Worm (Caenorhabditis elegans) whole organism, late embryonic: ENCODE data around the gene dct-6.

Experiments
- C08G9.2 ChIP-seq: sonication (generic microtip); optimal IDR thresholded peaks from 2 replicates; lab custom pipeline; 2016; ENCODE audit warnings: mild to moderate bottlenecking, missing genetic modification characterization, moderate library complexity, missing compliant biosample characterization
- C38D4.7 ChIP-seq: fragments of 200-800 bp; sonication (Bioruptor generic); optimal IDR thresholded peaks from 2 replicates; lab custom pipeline; 2018; ENCODE audit warnings: mild to moderate bottlenecking, missing genetic modification characterization, moderate library complexity, missing compliant biosample characterization
- F13H6.1 ChIP-seq: sonication (generic microtip); optimal IDR thresholded peaks from 2 replicates; lab custom pipeline; 2016; ENCODE audit warnings: missing genetic modification characterization, missing compliant biosample characterization
- T23F11.4 ChIP-seq: fragments of 200-800 bp; sonication (Bioruptor generic); optimal IDR thresholded peaks from 2 replicates; lab custom pipeline; 2018; ENCODE audit warnings: mild to moderate bottlenecking, missing genetic modification characterization, missing compliant biosample characterization
- Y22D7AL.16 ChIP-seq: sonication (generic microtip); optimal IDR thresholded peaks from 2 replicates; lab custom pipeline; 2016; ENCODE audit warnings: missing genetic modification characterization, missing compliant biosample characterization
- ahr-1 ChIP-seq: sonication (generic microtip); optimal IDR thresholded peaks from 2 replicates; lab custom pipeline; 2016; ENCODE audit warnings: missing genetic modification characterization, missing compliant biosample characterization
- ama-1 ChIP-seq: fragments of 150-350 bp; optimal IDR thresholded peaks from 2 replicates; lab custom pipeline; 2014
- ceh-14 ChIP-seq: sonication (generic microtip); optimal IDR thresholded peaks from 2 replicates; lab custom pipeline; 2016; ENCODE audit warnings: missing genotype, missing genetic modification characterization, missing compliant biosample characterization
- ceh-18 ChIP-seq: sonication (generic microtip); optimal IDR thresholded peaks from 2 replicates; lab custom pipeline; 2016; ENCODE audit warnings: missing genetic modification characterization, missing compliant biosample characterization
- ceh-19 ChIP-seq: fragments of 200-800 bp; sonication (Bioruptor generic); optimal IDR thresholded peaks from 2 replicates; lab custom pipeline; 2018; ENCODE audit warnings: mild to moderate bottlenecking, missing genetic modification characterization, missing compliant biosample characterization
- ceh-2 ChIP-seq: sonication (generic microtip); optimal IDR thresholded peaks from 2 replicates; lab custom pipeline; 2016; ENCODE audit warnings: missing genotype, missing genetic modification characterization, missing compliant biosample characterization
- ceh-22 ChIP-seq: sonication (generic microtip); optimal IDR thresholded peaks from 2 replicates; lab custom pipeline; 2017; ENCODE audit warnings: missing biosample characterization, missing genetic modification characterization
- ceh-24 ChIP-seq: sonication (generic microtip); optimal IDR thresholded peaks from 2 replicates; lab custom pipeline; 2016; ENCODE audit warnings: mild to moderate bottlenecking, missing genetic modification characterization, missing compliant biosample characterization
- ceh-30 ChIP-seq: fragments of 150-350 bp; optimal IDR thresholded peaks from 2 replicates; lab custom pipeline; 2014; ENCODE audit warnings: missing biosample characterization, missing genetic modification characterization
- ceh-31 ChIP-seq: sonication (generic microtip); optimal IDR thresholded peaks from 2 replicates; lab custom pipeline; 2016; ENCODE audit warnings: missing genetic modification characterization, missing compliant biosample characterization
- ceh-6 ChIP-seq: fragments of 200-800 bp; sonication (Bioruptor generic); optimal IDR thresholded peaks from 2 replicates; lab custom pipeline; 2018; ENCODE audit warnings: mild to moderate bottlenecking, missing genetic modification characterization, missing compliant biosample characterization
- ceh-9 ChIP-seq: sonication (generic microtip); optimal IDR thresholded peaks from 2 replicates; lab custom pipeline; 2016; ENCODE audit warnings: mild to moderate bottlenecking, missing genetic modification characterization, inconsistent platforms, missing compliant biosample characterization
- elt-2 ChIP-seq: sonication (generic microtip); optimal IDR thresholded peaks from 2 replicates; lab custom pipeline; 2016; ENCODE audit warnings: missing genetic modification reagents, missing genetic modification characterization, missing compliant biosample characterization
- elt-4 ChIP-seq: sonication (generic microtip); optimal IDR thresholded peaks from 2 replicates; lab custom pipeline; 2016; ENCODE audit warnings: missing genetic modification characterization, missing compliant biosample characterization
- ets-4 ChIP-seq: sonication (generic microtip); optimal IDR thresholded peaks from 2 replicates; lab custom pipeline; 2016; ENCODE audit warnings: missing genetic modification characterization, missing compliant biosample characterization
- eyg-1 ChIP-seq: sonication (generic microtip); optimal IDR thresholded peaks from 2 replicates; lab custom pipeline; 2016; ENCODE audit warnings: missing genotype, missing genetic modification characterization, missing compliant biosample characterization
- fkh-10 ChIP-seq: fragments of 150-350 bp; optimal IDR thresholded peaks from 2 replicates; lab custom pipeline; 2014; ENCODE audit warnings: missing biosample characterization, missing genetic modification reagents, missing genetic modification characterization
- hlh-13 ChIP-seq: fragments of 200-800 bp; sonication (Bioruptor generic); optimal IDR thresholded peaks from 2 replicates; lab custom pipeline; 2018; ENCODE audit warnings: mild to moderate bottlenecking, missing genetic modification characterization, missing compliant biosample characterization
- hlh-30 ChIP-seq: sonication (generic microtip); optimal IDR thresholded peaks from 2 replicates; lab custom pipeline; 2017; ENCODE audit warnings: antibody characterized with exemption, missing genetic modification characterization, missing compliant biosample characterization; ENCODE audit not compliant: insufficient read depth
- hlh-6 ChIP-seq: sonication (generic microtip); optimal IDR thresholded peaks from 2 replicates; lab custom pipeline; 2016; ENCODE audit warnings: missing genotype, missing genetic modification characterization, missing compliant biosample characterization
- hlh-8 ChIP-seq: sonication (generic microtip); optimal IDR thresholded peaks from 2 replicates; lab custom pipeline; 2016; ENCODE audit warnings: missing genotype, missing genetic modification characterization, missing compliant biosample characterization
- madf-2 ChIP-seq: sonication (generic microtip); optimal IDR thresholded peaks from 2 replicates; lab custom pipeline; 2017; ENCODE audit warnings: missing genetic modification characterization, missing compliant biosample characterization
- odd-2 ChIP-seq: sonication (generic microtip); optimal IDR thresholded peaks from 2 replicates; lab custom pipeline; 2017; ENCODE audit warnings: antibody characterized with exemption, mild to moderate bottlenecking, missing genetic modification characterization, missing compliant biosample characterization
- pat-9 ChIP-seq: fragments of 200-800 bp; sonication (Bioruptor generic); optimal IDR thresholded peaks from 2 replicates; lab custom pipeline; 2018; ENCODE audit warnings: mild to moderate bottlenecking, missing genetic modification characterization, moderate library complexity, missing compliant biosample characterization
- pha-2 ChIP-seq: sonication (generic microtip); optimal IDR thresholded peaks from 2 replicates; lab custom pipeline; 2017; ENCODE audit warnings: mild to moderate bottlenecking, missing genetic modification characterization, missing compliant biosample characterization
- pqm-1 ChIP-seq: sonication (generic microtip); optimal IDR thresholded peaks from 2 replicates; lab custom pipeline; 2016; ENCODE audit warnings: missing genetic modification characterization, missing compliant biosample characterization
- ref-2 ChIP-seq: sonication (generic microtip); optimal IDR thresholded peaks from 2 replicates; lab custom pipeline; 2016; ENCODE audit warnings: missing genetic modification characterization, missing compliant biosample characterization
- rnt-1 ChIP-seq: sonication (generic microtip); optimal IDR thresholded peaks from 2 replicates; lab custom pipeline; 2016; ENCODE audit warnings: missing genetic modification characterization, missing compliant biosample characterization
- sox-4 ChIP-seq: sonication (generic microtip); optimal IDR thresholded peaks from 2 replicates; lab custom pipeline; 2017; ENCODE audit warnings: mild to moderate bottlenecking, missing genetic modification characterization, inconsistent platforms, missing compliant biosample characterization
- unc-42 ChIP-seq: sonication (generic microtip); optimal IDR thresholded peaks from 2 replicates; lab custom pipeline; 2016; ENCODE audit warnings: missing genotype, missing genetic modification characterization, missing compliant biosample characterization
- ztf-16 ChIP-seq: sonication (generic microtip); optimal IDR thresholded peaks from 2 replicates; lab custom pipeline; 2017; ENCODE audit warnings: missing genetic modification characterization, missing compliant biosample characterization

dct-6 gene

DNA sequence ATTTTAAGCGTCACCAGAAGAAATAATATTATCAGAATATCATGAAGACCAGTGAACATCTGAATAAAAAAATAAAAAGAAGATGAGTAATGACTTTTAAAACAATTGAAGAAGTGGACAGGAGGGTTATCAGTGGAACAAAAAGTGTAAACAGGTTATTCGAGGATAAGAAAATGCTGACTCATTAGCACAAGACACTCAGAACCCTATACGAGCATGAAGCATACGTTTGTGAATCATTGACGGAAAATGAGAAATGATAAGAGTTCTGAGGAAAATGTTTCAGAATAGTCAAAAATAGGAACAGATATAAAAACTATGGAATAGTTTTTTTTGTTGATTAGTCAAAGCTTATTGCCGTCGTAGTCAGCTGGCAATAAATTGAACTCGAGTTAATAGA lies 33.4 kb upstream of the dct-6 start, which contains the start of gene zmp-1:
zmp-1 (minus strand) TSS at position 101 of the 400 bp plus-strand sequence.
- TF ChIP-seq ahr-1 (tag; lab: Kevin White, UChicago) = no peak
- no peak for TF ChIP-seq elt-2 (tag; lab: Kevin White, UChicago)
- no peak for TF ChIP-seq ceh-9 (tag; lab: Kevin White, UChicago)
- no peak for TF ChIP-seq ceh-2 (tag; lab: Kevin White, UChicago)
- TF ChIP-seq ceh-18 (tag; lab: Kevin White, UChicago) = no peak
- no peak for TF ChIP-seq pha-2 (tag; lab: Kevin White, UChicago)
- no peak for TF ChIP-seq odd-2 (tag; lab: Kevin White, UChicago)
- no peak for TF ChIP-seq ceh-14
- no peak for TF ChIP-seq rnt-1 (tag; lab: Kevin White, UChicago)
- no peak for TF ChIP-seq ceh-19
- TF ChIP-seq fkh-10 = no peak
- TF ChIP-seq ama-1 = no peak

- TF ChIP-seq Y22D7AL.16 (tag; lab: Kevin White, UChicago) = no peak
- no peak for TF ChIP-seq sox-4
- TF ChIP-seq ztf-16 (tag; lab: Kevin White, UChicago) = no peak
- no peak for TF ChIP-seq ets-4 (tag; lab: Kevin White, UChicago)
- TF ChIP-seq ceh-22 (tag; lab: Kevin White, UChicago) = no peak
- TF ChIP-seq elt-2 (tag; lab: Kevin White, UChicago) = no peak
- TF ChIP-seq pha-2 (tag; lab: Kevin White, UChicago) = no peak
- TF ChIP-seq C08G9.2 (tag; lab: Kevin White, UChicago) = no peak
- TF ChIP-seq ahr-1 (tag; lab: Kevin White, UChicago) = no peak
- no peak for TF ChIP-seq ceh-31 (tag; lab: Kevin White, UChicago)
- TF ChIP-seq C38D4.7 (GFP tag; lab: Kevin White, UChicago) = no peak
- no peak for TF ChIP-seq ceh-6 (GFP tag; lab: Kevin White, UChicago)
- TF ChIP-seq T23F11.4 (GFP tag; lab: Kevin White, UChicago) = no peak
- TF ChIP-seq, all 69 proteins: peak for 0
Measured at ce11 chrIII:5934138-5934658, 32.0 kb upstream of the dct-6 start.

ce11 chrIII:5936992-5937391 lies 29.2 kb upstream of the dct-6 start, which contains the start of gene EGAP1.1:
Gene EGAP1.1, minus strand, starts transcription at chrIII:5937220.
- TF ChIP-seq C38D4.7 (GFP tag; lab: Kevin White, UChicago) = no peak
- no peak for TF ChIP-seq ceh-2 (tag; lab: Kevin White, UChicago)
- no peak for TF ChIP-seq hlh-8 (tag; lab: Kevin White, UChicago)
- TF ChIP-seq madf-2 = no peak
- TF ChIP-seq elt-4 = no peak
- TF ChIP-seq ref-2 (tag; lab: Kevin White, UChicago) = no peak
- no peak for TF ChIP-seq ztf-16 (tag; lab: Kevin White, UChicago)
- TF ChIP-seq eyg-1 = no peak
- no peak for TF ChIP-seq ahr-1 (tag; lab: Kevin White, UChicago)
- TF ChIP-seq elt-2 (tag; lab: Kevin White, UChicago) = no peak
- no peak for TF ChIP-seq ceh-30 (tag; lab: Kevin White, UChicago)
- no peak for TF ChIP-seq hlh-6 (tag; lab: Kevin White, UChicago)
- TF ChIP-seq hlh-13 (GFP tag; lab: Kevin White, UChicago) = no peak
- TF ChIP-seq unc-42 (tag; lab: Kevin White, UChicago) = no peak
- TF ChIP-seq pqm-1 (tag; lab: Kevin White, UChicago) = no peak
- no peak for TF ChIP-seq ceh-24
- no peak for TF ChIP-seq T23F11.4 (GFP tag; lab: Kevin White, UChicago)
- no peak for TF ChIP-seq pat-9 (tag; lab: Kevin White, UChicago)
- no peak for TF ChIP-seq odd-2 (tag; lab: Kevin White, UChicago)

- TF ChIP-seq ceh-22 (tag; lab: Kevin White, UChicago) = no peak
- TF ChIP-seq ceh-18 (tag; lab: Kevin White, UChicago) = peak; percentile 39
- peak; percentile 2 for TF ChIP-seq ref-2 (tag; lab: Kevin White, UChicago)
- TF ChIP-seq rnt-1 (tag; lab: Kevin White, UChicago) = peak; percentile 44
- peak; percentile 36 for TF ChIP-seq F13H6.1 (tag; lab: Kevin White, UChicago)
- peak; percentile 60 for TF ChIP-seq hlh-30 (tag; lab: Kevin White, UChicago)
- TF ChIP-seq madf-2 = no peak
- TF ChIP-seq ets-4 (tag; lab: Kevin White, UChicago) = peak; percentile 75
Measured at ce11 chrIII:5938013-5938412, 28.2 kb upstream of the dct-6 start.
